Worm (Caenorhabditis elegans) whole organism, young adult: ENCODE data around the gene K08E4.7.

Source experiments
- C17E4.6 ChIP-seq: fragments of 200-800 bp; sonication (Bioruptor generic); IDR thresholded peaks from 2 replicates; pipeline ENCODE4 v1.3.6; 2022; ENCODE audit warnings: missing genetic modification reagents, missing genetic modification characterization, missing compliant biosample characterization
- F10E7.11 ChIP-seq: sonication (generic microtip); optimal IDR thresholded peaks from 2 replicates; lab custom pipeline; 2017; ENCODE audit warnings: mild to moderate bottlenecking, missing genetic modification characterization, moderate library complexity, missing compliant biosample characterization
- T07F8.4 ChIP-seq: sonication (generic microtip); optimal IDR thresholded peaks from 2 replicates; lab custom pipeline; 2016; ENCODE audit warnings: mild to moderate bottlenecking, missing genetic modification characterization, moderate library complexity, missing compliant biosample characterization
- Y53F4B.3 ChIP-seq: fragments of 200-800 bp; sonication (Bioruptor generic); IDR thresholded peaks from 2 replicates; pipeline ENCODE4 v1.3.6; 2022; ENCODE audit warnings: missing genetic modification reagents, missing genetic modification characterization, missing compliant biosample characterization
- ceh-58 ChIP-seq: fragments of 200-800 bp; sonication (Bioruptor generic); IDR thresholded peaks from 2 replicates; pipeline ENCODE4 v1.3.6; 2022; ENCODE audit warnings: missing genetic modification characterization, missing compliant biosample characterization
- dpl-1 ChIP-seq: fragments of 150-350 bp; optimal IDR thresholded peaks from 2 replicates; lab custom pipeline; 2014; ENCODE audit warnings: missing biosample characterization, missing genetic modification reagents, missing genetic modification characterization
- efl-1 ChIP-seq: fragments of 150-350 bp; optimal IDR thresholded peaks from 2 replicates; lab custom pipeline; 2014; ENCODE audit warnings: missing biosample characterization, missing genetic modification reagents, missing genetic modification characterization
- him-1 ChIP-seq: sonication (generic microtip); optimal IDR thresholded peaks from 2 replicates; lab custom pipeline; 2016; ENCODE audit warnings: missing genotype, missing genetic modification reagents, missing genetic modification characterization, missing compliant biosample characterization
- lin-54 ChIP-seq: fragments of 200-800 bp; sonication (Bioruptor generic); optimal IDR thresholded peaks from 2 replicates; lab custom pipeline; 2018; ENCODE audit warnings: mild to moderate bottlenecking, missing genetic modification characterization, missing compliant biosample characterization
- nfya-1 ChIP-seq: sonication (generic microtip); optimal IDR thresholded peaks from 2 replicates; lab custom pipeline; 2017; ENCODE audit warnings: antibody characterized with exemption, missing compliant biosample characterization, missing genetic modification characterization, borderline replicate concordance; ENCODE audit not compliant: insufficient read depth
- sea-2 ChIP-seq: fragments of 200-800 bp; sonication (Bioruptor generic); IDR thresholded peaks from 2 replicates; pipeline ENCODE4 v1.3.6; 2022; ENCODE audit warnings: missing genetic modification characterization, missing compliant biosample characterization
- tbp1 ChIP-seq: fragments of 200-800 bp; sonication (Bioruptor generic); optimal IDR thresholded peaks from 2 replicates; lab custom pipeline; 2018; ENCODE audit warnings: mild to moderate bottlenecking, missing genetic modification characterization, missing compliant biosample characterization

DNA sequence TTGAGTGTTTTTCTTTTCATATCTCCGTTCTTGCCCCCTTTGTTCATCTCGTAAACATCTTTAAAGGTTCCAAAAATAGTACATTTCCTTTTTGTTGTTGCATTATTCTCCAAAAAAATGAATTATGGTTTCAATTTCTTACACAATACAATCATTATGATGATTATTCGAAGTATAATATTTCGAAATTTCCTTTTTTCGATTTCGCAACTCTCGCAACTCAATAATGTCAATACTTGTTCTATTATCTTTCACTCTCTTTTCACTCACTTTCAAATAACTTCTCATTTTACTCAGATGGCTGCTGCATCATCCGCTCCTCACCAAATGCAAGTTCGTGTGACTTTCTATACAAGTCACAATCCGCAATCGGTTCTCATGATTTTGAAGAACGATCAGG, 41.6 kb upstream of the K08E4.7 start, which contains the start of gene sqst-1:
- TF ChIP-seq Y53F4B.3 (GFP tag; lab: Robert Waterston, UW) (no peak), T07F8.4 (tag; lab: Kevin White, UChicago) (no peak), C17E4.6 (GFP tag; lab: Robert Waterston, UW) (no peak), dpl-1 (GFP tag; lab: Kevin White, UChicago) (no peak), tbp1 (no peak), lin-54 (GFP tag; lab: Kevin White, UChicago) (no peak), nfya-1 (no peak), him-1 (tag; lab: Kevin White, UChicago) (no peak), ceh-58 (GFP tag; lab: Robert Waterston, UW) (no peak), efl-1 (GFP tag; lab: Kevin White, UChicago) (no peak), F10E7.11 (tag; lab: Kevin White, UChicago) (no peak), sea-2 (GFP tag; lab: Robert Waterston, UW) (no peak)
